Worm (Caenorhabditis elegans) whole organism, L2 larva: ENCODE measurements around the gene degl-1.

Source experiments
- F13H6.1 ChIP-seq: sonication (generic microtip); optimal IDR thresholded peaks from 2 replicates; lab custom pipeline; 2016; ENCODE audit warnings: missing genetic modification characterization, missing compliant biosample characterization
- alr-1 ChIP-seq: fragments of 150-350 bp; optimal IDR thresholded peaks from 2 replicates; lab custom pipeline; 2014; ENCODE audit warnings: missing biosample characterization, missing genetic modification characterization
- fos-1 ChIP-seq: fragments of 150-350 bp; optimal IDR thresholded peaks from 2 replicates; lab custom pipeline; 2014; ENCODE audit warnings: missing biosample characterization, missing genetic modification characterization
- lin-13 ChIP-seq: fragments of 150-350 bp; optimal IDR thresholded peaks from 2 replicates; lab custom pipeline; 2014; ENCODE audit warnings: missing biosample characterization, missing genetic modification reagents, missing genetic modification characterization
- nhr-25 ChIP-seq: fragments of 150-350 bp; sonication (generic microtip); optimal IDR thresholded peaks from 3 replicates; lab custom pipeline; 2014; ENCODE audit warnings: missing biosample characterization, missing genetic modification characterization
- nhr-77 ChIP-seq: fragments of 150-350 bp; optimal IDR thresholded peaks from 2 replicates; lab custom pipeline; 2014; ENCODE audit warnings: missing biosample characterization, missing genetic modification characterization
- sma-3 ChIP-seq: sonication (generic microtip); optimal IDR thresholded peaks from 2 replicates; lab custom pipeline; 2016; ENCODE audit warnings: missing genetic modification reagents, missing genetic modification characterization, missing compliant biosample characterization
- snpc-4 ChIP-seq: fragments of 150-350 bp; optimal IDR thresholded peaks from 2 replicates; lab custom pipeline; 2014; ENCODE audit warnings: missing biosample characterization, missing genetic modification characterization
- ztf-4 ChIP-seq: fragments of 150-350 bp; optimal IDR thresholded peaks from 2 replicates; lab custom pipeline; 2014; ENCODE audit warnings: missing biosample characterization, missing genetic modification characterization

- TF ChIP-seq nhr-77 (no peak), nhr-25 (no peak), fos-1 (tag; lab: Kevin White, UChicago) (no peak), snpc-4 (no peak), alr-1 (tag; lab: Kevin White, UChicago) (no peak), F13H6.1 (no peak), lin-13 (GFP tag; lab: Kevin White, UChicago) (no peak), sma-3 (GFP tag; lab: Kevin White, UChicago) (no peak), ztf-4 (tag; lab: Kevin White, UChicago) (no peak)
These were observed 45.1 kb upstream of the degl-1 start, which contains the start of gene Y57G11C.46 for ce11 chrIV:14816288-14816687.
